Worm (Caenorhabditis elegans) whole organism, L4 larva: ENCODE measurements around the gene memb-2.

ENCODE experiments used
- F10B5.3 ChIP-seq: sonication (generic microtip); optimal IDR thresholded peaks from 2 replicates; lab custom pipeline; 2016; ENCODE audit warnings: mild to moderate bottlenecking, missing genetic modification characterization, missing compliant biosample characterization
- F26F4.8 ChIP-seq: fragments of 200-800 bp; sonication (Bioruptor generic); conservative IDR thresholded peaks from 2 replicates; pipeline ENCODE4 v1.3.6; 2022; ENCODE audit warnings: missing genetic modification characterization, missing compliant biosample characterization
- F49E8.2 ChIP-seq: sonication (generic microtip); optimal IDR thresholded peaks from 2 replicates; lab custom pipeline; 2016; ENCODE audit warnings: missing compliant biosample characterization, mild to moderate bottlenecking, missing genetic modification characterization, borderline replicate concordance
- T26A8.4 ChIP-seq: fragments of 200-800 bp; sonication (Bioruptor generic); IDR thresholded peaks from 2 replicates; pipeline ENCODE4 v1.3.6; 2022; ENCODE audit warnings: missing genetic modification characterization, missing compliant biosample characterization
- Y105C5A.15 ChIP-seq: fragments of 200-800 bp; sonication (Bioruptor generic); IDR thresholded peaks from 2 replicates; pipeline ENCODE4 v1.3.6; 2022; ENCODE audit warnings: missing genetic modification characterization, missing compliant biosample characterization
- Y48G9A.11 ChIP-seq: fragments of 200-800 bp; sonication (Bioruptor generic); IDR thresholded peaks from 2 replicates; pipeline ENCODE4 v1.3.6; 2022; ENCODE audit warnings: missing genetic modification reagents, missing genetic modification characterization, missing compliant biosample characterization
- aha-1 ChIP-seq: fragments of 150-350 bp; peaks from one replicate; lab custom pipeline; 2014; ENCODE audit warnings: missing biosample characterization, missing genetic modification characterization
- ama-1 ChIP-seq: fragments of 150-350 bp; optimal IDR thresholded peaks from 2 replicates; lab custom pipeline; 2014; ENCODE audit warnings: inconsistent platforms, mixed read lengths
- ceh-28 ChIP-seq: fragments of 150-350 bp; optimal IDR thresholded peaks from 2 replicates; lab custom pipeline; 2014; ENCODE audit warnings: missing biosample characterization, missing genetic modification reagents, missing genetic modification characterization
- ceh-62 ChIP-seq: sonication (generic microtip); optimal IDR thresholded peaks from 2 replicates; lab custom pipeline; 2017; ENCODE audit warnings: missing biosample characterization, missing genetic modification characterization
- daf-16 ChIP-seq, 3 experiments: sonication (generic microtip); optimal IDR thresholded peaks; 2 replicates each; lab custom pipeline; 2016 to 2017; ENCODE audit warnings: missing genetic modification characterization in 3 of 3, missing genetic modification reagents in 3 of 3, mild to moderate bottlenecking in 2 of 3, missing compliant biosample characterization in 2 of 3, missing biosample characterization in 1 of 3, moderate library complexity in 1 of 3
- dmd-6 ChIP-seq: fragments of 200-800 bp; sonication (Bioruptor generic); IDR thresholded peaks from 2 replicates; pipeline ENCODE4 v1.3.6; 2022; ENCODE audit warnings: missing genetic modification reagents, missing genetic modification characterization, missing compliant biosample characterization
- dve-1 ChIP-seq: sonication (generic microtip); optimal IDR thresholded peaks from 2 replicates; lab custom pipeline; 2017; ENCODE audit warnings: antibody characterized with exemption, mild to moderate bottlenecking, missing genetic modification characterization, missing compliant biosample characterization; ENCODE audit not compliant: insufficient read depth
- egl-27 ChIP-seq: sonication (generic microtip); optimal IDR thresholded peaks from 3 replicates; lab custom pipeline; 2017; ENCODE audit warnings: missing biosample characterization, missing genetic modification reagents, missing genetic modification characterization
- hif-1 ChIP-seq, 2 experiments: sonication (generic microtip); optimal IDR thresholded peaks; 2 replicates each; lab custom pipeline; 2016 to 2017; ENCODE audit warnings: missing compliant biosample characterization in 2 of 2, missing genetic modification characterization in 2 of 2, missing genetic modification reagents in 2 of 2, missing genotype in 2 of 2, mild to moderate bottlenecking in 1 of 2
- madf-5 ChIP-seq, 2 experiments: fragments of 200-800 bp; sonication (Bioruptor generic); IDR thresholded peaks; 2 replicates each; pipeline ENCODE4 v1.3.6; 2022; ENCODE audit warnings: missing compliant biosample characterization in 2 of 2, missing genetic modification characterization in 2 of 2
- mdt-29 ChIP-seq: fragments of 200-800 bp; sonication (Bioruptor generic); IDR thresholded peaks from 2 replicates; pipeline ENCODE4 v1.3.6; 2022; ENCODE audit warnings: missing genetic modification reagents, missing genetic modification characterization, missing compliant biosample characterization
- mes-2 ChIP-seq: sonication (generic microtip); optimal IDR thresholded peaks from 2 replicates; lab custom pipeline; 2016; ENCODE audit warnings: missing genotype, mild to moderate bottlenecking, missing genetic modification characterization, missing compliant biosample characterization; ENCODE audit not compliant: poor library complexity, severe bottlenecking
- nhr-10 ChIP-seq: fragments of 150-350 bp; optimal IDR thresholded peaks from 2 replicates; lab custom pipeline; 2014; ENCODE audit warnings: missing biosample characterization, missing genetic modification characterization
- nhr-76 ChIP-seq: fragments of 150-350 bp; optimal IDR thresholded peaks from 2 replicates; lab custom pipeline; 2014; ENCODE audit warnings: missing biosample characterization, missing genetic modification characterization
- pha-4 ChIP-seq, 2 experiments: fragments of 150-350 bp in 1 of 2; fragments of 200-800 bp in 1 of 2; sonication (Bioruptor generic) in 1 of 2; IDR thresholded peaks in 1 of 2; optimal IDR thresholded peaks in 1 of 2; 2 replicates each; pipeline versions ENCODE4 v1.3.6 to Lab custom; 2014 to 2022; ENCODE audit warnings: missing genetic modification characterization in 2 of 2, missing genetic modification reagents in 2 of 2, missing biosample characterization in 1 of 2, missing compliant biosample characterization in 1 of 2
- pqm-1 ChIP-seq: sonication (generic microtip); optimal IDR thresholded peaks from 2 replicates; lab custom pipeline; 2017; ENCODE audit warnings: missing biosample characterization, missing genetic modification characterization
- rbr-2 ChIP-seq: sonication (generic microtip); optimal IDR thresholded peaks from 2 replicates; lab custom pipeline; 2016; ENCODE audit warnings: missing genotype, missing genetic modification characterization, missing compliant biosample characterization
- saeg-2 ChIP-seq: fragments of 200-800 bp; sonication (Bioruptor generic); IDR thresholded peaks from 2 replicates; pipeline ENCODE4 v1.3.6; 2022; ENCODE audit warnings: missing genetic modification reagents, missing genetic modification characterization, missing compliant biosample characterization
- set-16 ChIP-seq: fragments of 200-800 bp; sonication (Bioruptor generic); IDR thresholded peaks from 2 replicates; pipeline ENCODE4 v1.3.6; 2022; ENCODE audit warnings: missing genetic modification reagents, missing genetic modification characterization, missing compliant biosample characterization
- spr-1 ChIP-seq: sonication (generic microtip); optimal IDR thresholded peaks from 2 replicates; lab custom pipeline; 2016; ENCODE audit warnings: mild to moderate bottlenecking, missing genetic modification characterization, missing compliant biosample characterization
- spr-3 ChIP-seq: fragments of 200-800 bp; sonication (Bioruptor generic); optimal IDR thresholded peaks from 2 replicates; lab custom pipeline; 2018; ENCODE audit warnings: mild to moderate bottlenecking, missing genetic modification characterization, missing compliant biosample characterization
- unc-39 ChIP-seq: sonication (generic microtip); optimal IDR thresholded peaks from 2 replicates; lab custom pipeline; 2017; ENCODE audit warnings: missing biosample characterization, missing genetic modification characterization
- unc-62 ChIP-seq, 3 experiments: fragments of 150-350 bp in 1 of 3; sonication (generic microtip); optimal IDR thresholded peaks in 2 of 3; peaks in 1 of 3; 1 replicate in 1 of 3; 2 replicates in 2 of 3; lab custom pipeline; 2014 to 2017; ENCODE audit warnings: missing biosample characterization in 3 of 3, missing genetic modification characterization in 3 of 3, missing genetic modification reagents in 3 of 3, missing genotype in 1 of 3
- zip-11 ChIP-seq: fragments of 200-800 bp; sonication (Bioruptor generic); IDR thresholded peaks from 2 replicates; pipeline ENCODE4 v1.3.6; 2022; ENCODE audit warnings: missing genetic modification characterization, missing compliant biosample characterization
- ztf-11 ChIP-seq: fragments of 150-350 bp; optimal IDR thresholded peaks from 2 replicates; lab custom pipeline; 2014; ENCODE audit warnings: missing biosample characterization, missing genetic modification characterization

The memb-2 gene

DNA sequence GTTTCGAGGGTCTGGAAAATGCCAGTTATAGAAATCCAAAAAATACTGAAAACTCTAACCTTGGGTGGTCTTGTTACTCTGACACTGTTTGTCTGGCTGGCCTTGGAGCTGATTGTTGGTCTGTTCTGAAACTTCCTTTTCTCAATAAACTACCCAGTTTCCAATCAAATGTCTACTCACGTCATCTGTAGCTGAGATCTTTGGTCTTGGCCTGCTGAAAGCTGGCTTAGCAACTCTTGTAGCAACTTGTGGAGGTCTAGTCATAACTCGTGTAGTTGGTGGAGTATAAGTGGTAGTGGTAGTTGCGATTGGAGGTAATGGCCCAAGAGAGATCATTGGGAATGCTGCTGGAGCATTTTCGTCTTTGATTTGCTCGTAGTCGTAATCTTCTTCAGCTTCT, 9.8 kb downstream of the memb-2 start:
- TF ChIP-seq rbr-2 (tag; lab: Kevin White, UChicago) (no peak), unc-62 (GFP tag; optimal IDR thresholded peaks at IDR 0.05 in 1 of 2; lab: Kevin White, UChicago) (peak in 1 of 2 experiments; percentile 91), unc-62 (tag; optimal IDR thresholded peaks at IDR 0.05; lab: Kevin White, UChicago) (no peak)
- TF ChIP-seq, all 104 proteins: peak for 1

DNA sequence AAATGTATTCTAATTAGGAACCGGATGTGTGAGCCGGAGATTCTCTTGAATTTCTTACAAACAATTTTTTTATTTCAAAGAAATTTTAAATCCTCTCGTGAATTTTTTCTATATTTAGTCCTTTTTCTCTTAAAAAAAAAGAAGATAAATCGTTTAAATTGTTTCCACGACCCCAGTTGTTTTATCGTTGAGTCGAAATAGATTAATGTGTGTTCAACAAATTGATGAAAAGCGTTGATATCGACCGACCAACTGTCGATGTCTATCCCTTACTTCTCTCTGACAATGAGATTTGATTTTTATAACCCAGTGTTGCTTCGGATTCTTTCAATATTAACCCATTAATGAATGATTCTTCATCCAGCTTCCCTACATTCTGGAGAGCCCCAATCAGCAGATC, 13.7 kb downstream of the memb-2 start, which contains the start of gene CD4.1:
CD4.1 (plus strand) TSS at position 301 of the 400 bp plus-strand sequence.
- TF ChIP-seq hif-1 (tag; optimal IDR thresholded peaks at IDR 0.05; lab: Kevin White, UChicago) (no peak), pqm-1 (tag; lab: Kevin White, UChicago) (no peak), ceh-28 (tag; lab: Kevin White, UChicago) (no peak), Y105C5A.15 (GFP tag; lab: Robert Waterston, UW) (no peak), rbr-2 (tag; lab: Kevin White, UChicago) (no peak), ztf-11 (no peak), F49E8.2 (tag; lab: Kevin White, UChicago) (no peak), mdt-29 (GFP tag; lab: Robert Waterston, UW) (no peak), unc-39 (tag; lab: Kevin White, UChicago) (no peak), T26A8.4 (GFP tag; lab: Robert Waterston, UW) (no peak), dve-1 (tag; lab: Kevin White, UChicago) (no peak), daf-16 (GFP tag; optimal IDR thresholded peaks at IDR 0.05; lab: Kevin White, UChicago) (no peak), daf-16 (tag; optimal IDR thresholded peaks at IDR 0.05; lab: Kevin White, UChicago) (no peak), saeg-2 (GFP tag; lab: Robert Waterston, UW) (no peak), Y48G9A.11 (no peak)

DNA sequence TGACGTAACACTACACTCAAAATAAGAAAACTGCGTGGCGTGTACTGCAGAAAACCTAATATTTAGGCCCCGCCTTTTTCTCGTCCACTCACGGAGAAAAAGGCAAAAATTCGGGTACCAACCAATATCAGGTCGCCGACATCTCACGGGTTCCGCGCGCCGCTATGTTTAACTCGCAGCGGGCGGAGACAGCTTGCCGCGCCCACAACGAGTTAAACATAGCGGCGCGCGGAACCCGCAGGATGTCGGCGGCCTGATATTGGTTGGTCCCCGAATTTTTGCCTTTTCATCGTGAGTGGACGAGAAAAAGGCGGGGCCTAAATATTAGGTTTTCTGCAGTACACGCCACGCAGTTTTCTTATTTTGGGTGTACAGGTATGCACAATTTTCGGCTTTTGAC, 17.5 kb downstream of the memb-2 start:
- TF ChIP-seq aha-1 (tag; lab: Kevin White, UChicago) = peak; percentile 28
- peak; percentile 28; the same call in 1 of the 2 replicates for TF ChIP-seq set-16 (GFP tag; lab: Robert Waterston, UW)

DNA sequence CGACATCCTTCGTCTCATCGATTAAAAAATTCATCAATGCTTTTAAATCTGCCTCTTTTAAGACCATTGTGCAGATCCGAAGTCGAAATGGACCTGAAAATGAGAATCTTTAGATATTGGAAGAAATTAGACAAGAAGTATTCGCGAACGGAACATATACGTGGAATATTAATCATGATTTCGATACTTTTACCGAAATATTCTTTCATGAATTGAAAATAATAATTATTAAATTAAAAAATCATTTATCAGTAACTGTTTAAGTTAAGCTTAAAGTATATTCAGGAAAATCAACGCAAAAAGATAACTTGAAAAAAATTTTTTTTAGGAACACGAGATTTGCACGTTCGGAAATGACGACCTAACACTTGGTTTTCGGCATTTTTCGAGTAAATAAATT, 18.7 kb downstream of the memb-2 start, which contains the start of gene CD4.8:
CD4.8 (minus strand) TSS at position 101 of the 400 bp plus-strand sequence.
- TF ChIP-seq F26F4.8 (GFP tag; lab: Robert Waterston, UW) (no peak), egl-27 (tag; lab: Kevin White, UChicago) (no peak), nhr-10 (tag; lab: Kevin White, UChicago) (no peak), zip-11 (GFP tag; lab: Robert Waterston, UW) (no peak), set-16 (GFP tag; lab: Robert Waterston, UW) (no peak), mes-2 (no peak), hif-1 (tag; optimal IDR thresholded peaks at IDR 0.05; lab: Kevin White, UChicago) (no peak), Y105C5A.15 (GFP tag; lab: Robert Waterston, UW) (no peak), ceh-62 (no peak), spr-3 (GFP tag; lab: Kevin White, UChicago) (no peak), nhr-76 (no peak), ama-1 (lab: Kevin White, UChicago) (no peak), pha-4 (GFP tag; IDR thresholded peaks at IDR 0.05; lab: Robert Waterston, UW) (no peak), pha-4 (tag; optimal IDR thresholded peaks at IDR 0.05; lab: Kevin White, UChicago) (no peak), spr-1 (no peak), dmd-6 (GFP tag; lab: Robert Waterston, UW) (no peak), madf-5 (GFP tag; IDR thresholded peaks at IDR 0.05; lab: Robert Waterston, UW) (no peak), F10B5.3 (tag; lab: Kevin White, UChicago) (no peak), F49E8.2 (tag; lab: Kevin White, UChicago) (no peak)
- TF ChIP-seq, all 104 proteins: peak for 0
